Worm (Caenorhabditis elegans): ENCODE results near the gene spp-6.
A peak's percentile ranks its signal among the peaks of the same experiment; 100 is the strongest.

The spp-6 gene

DNA sequence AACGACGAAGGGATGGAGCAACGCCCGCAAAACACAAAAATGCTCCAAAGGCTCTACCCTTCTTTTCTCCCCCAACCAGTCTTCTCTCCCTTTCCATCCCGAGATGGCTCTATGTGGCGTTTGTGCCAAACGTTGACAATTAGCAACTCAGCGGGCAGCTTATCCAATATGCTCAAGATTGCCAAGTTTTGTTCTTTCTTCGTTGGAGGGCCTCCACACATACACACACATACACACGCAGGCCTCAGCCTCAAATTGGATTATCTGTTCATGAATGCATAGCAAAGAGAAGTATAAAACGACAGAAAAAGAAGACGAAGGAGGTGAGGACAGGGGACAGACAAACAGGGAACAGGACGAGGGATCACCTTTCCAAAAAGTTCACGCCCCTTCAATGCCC is 35.8 kb upstream of the spp-6 start:
- no peak for TF ChIP-seq hlh-13 (GFP tag; optimal IDR thresholded peaks at IDR 0.05)
- no peak for TF ChIP-seq tbx-7 (tag; optimal IDR thresholded peaks at IDR 0.05)
- TF ChIP-seq sox-2 (GFP tag; IDR thresholded peaks at IDR 0.05) = no peak
- TF ChIP-seq unc-42 (tag; optimal IDR thresholded peaks at IDR 0.05) = peak; percentile 94
- TF ChIP-seq ceh-31 (tag; optimal IDR thresholded peaks at IDR 0.05) = no peak

DNA sequence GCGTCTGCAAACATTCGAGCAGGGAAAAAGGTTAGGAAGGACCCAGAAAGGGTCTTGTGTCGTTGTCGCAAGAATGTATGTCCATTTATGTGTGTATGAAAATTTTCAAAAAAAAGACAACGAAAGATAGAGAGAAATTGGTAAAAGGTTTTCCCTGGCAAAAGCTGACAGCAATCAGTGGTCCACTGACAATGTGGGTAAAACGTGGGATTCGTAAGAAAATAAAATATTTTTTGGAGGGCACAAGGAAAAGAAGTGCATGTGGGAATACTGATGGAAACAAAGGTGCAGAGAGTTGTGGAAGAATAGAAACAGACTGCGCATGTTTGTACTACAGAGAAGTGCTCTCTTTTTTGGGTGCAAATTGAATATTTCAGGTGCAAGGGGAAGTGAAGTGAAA is 34.0 kb upstream of the spp-6 start:
- TF ChIP-seq hlh-6 (tag; optimal IDR thresholded peaks at IDR 0.05) = no peak

- no peak for TF ChIP-seq dmd-4 (tag; optimal IDR thresholded peaks at IDR 0.05; ENCODE audit: borderline replicate concordance)
- TF ChIP-seq ceh-48 (tag; optimal IDR thresholded peaks at IDR 0.05) = peak; percentile 35
- peak; percentile 70 for TF ChIP-seq unc-42 (tag; optimal IDR thresholded peaks at IDR 0.05)
- peak; percentile 53 for TF ChIP-seq tbx-2 (tag; optimal IDR thresholded peaks at IDR 0.05)
- no peak for TF ChIP-seq sdc-2 (tag; optimal IDR thresholded peaks at IDR 0.05)
- peak; percentile 16 for TF ChIP-seq unc-55 (GFP tag; optimal IDR thresholded peaks at IDR 0.05)
- TF ChIP-seq ceh-18 (tag; optimal IDR thresholded peaks at IDR 0.05) = peak; percentile 21
- TF ChIP-seq ceh-31 (tag; optimal IDR thresholded peaks at IDR 0.05) = peak; percentile 77
- peak; percentile 29 for TF ChIP-seq nfya-1 (tag; optimal IDR thresholded peaks at IDR 0.05)
These were observed 32.4 kb upstream of the spp-6 start for ce11 chrX:7284724-7285184.

ce11 chrX:7289565-7289964 is 27.6 kb upstream of the spp-6 start:
- no peak for TF ChIP-seq ahr-1 (tag; optimal IDR thresholded peaks at IDR 0.05)
- TF ChIP-seq fkh-10 (GFP tag; optimal IDR thresholded peaks at IDR 0.05) = no peak
- TF ChIP-seq ceh-48 (tag; optimal IDR thresholded peaks at IDR 0.05) = peak; percentile 25
- peak; percentile 17 for TF ChIP-seq elt-2 (tag; optimal IDR thresholded peaks at IDR 0.05)
- no peak for TF ChIP-seq nhr-232 (tag; optimal IDR thresholded peaks at IDR 0.05)
- TF ChIP-seq hlh-13 (GFP tag; optimal IDR thresholded peaks at IDR 0.05) = no peak
- TF ChIP-seq sdc-2 (tag; optimal IDR thresholded peaks at IDR 0.05) = peak; percentile 91

DNA sequence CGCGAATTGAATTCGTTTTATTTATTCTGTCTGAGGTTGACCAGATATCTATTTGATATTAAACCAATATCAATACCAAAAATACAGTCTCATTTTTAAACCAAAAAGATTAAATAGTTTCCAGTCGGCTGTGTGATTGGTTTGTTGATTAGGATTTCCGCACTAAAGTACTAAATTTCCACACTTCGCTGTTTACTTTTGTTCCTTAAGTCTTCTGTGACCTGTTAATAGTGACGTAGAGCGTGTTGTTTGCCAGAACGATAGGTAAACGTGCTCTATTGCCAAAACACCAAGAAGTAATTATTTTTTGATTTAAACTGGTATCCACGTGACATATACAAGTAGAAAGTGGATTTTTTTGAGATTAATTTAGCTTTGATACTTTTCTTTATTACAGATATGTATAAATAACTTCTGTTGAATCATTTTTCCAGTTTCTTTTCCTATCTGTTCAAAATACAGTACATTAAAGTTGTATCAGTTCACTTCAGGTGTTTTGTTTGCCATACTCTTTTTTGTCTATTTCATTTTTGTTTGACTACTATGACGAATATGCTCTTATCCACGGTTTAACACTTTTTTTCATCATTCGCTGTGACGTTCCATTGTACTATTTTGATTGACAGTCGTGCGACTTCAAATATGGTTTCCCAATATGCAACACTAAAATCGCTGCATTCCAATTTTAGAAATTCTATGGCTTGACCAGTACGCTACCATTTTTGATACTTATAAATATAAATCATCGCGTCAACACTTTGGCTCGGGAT is 26.1 kb upstream of the spp-6 start:
- TF ChIP-seq madf-2 (tag; optimal IDR thresholded peaks at IDR 0.05) (no peak), unc-3 (GFP tag; conservative IDR thresholded peaks at IDR 0.05) (no peak), unc-3 (tag; optimal IDR thresholded peaks at IDR 0.05) (no peak), pax-1 (tag; optimal IDR thresholded peaks at IDR 0.05) (no peak), ets-4 (tag; optimal IDR thresholded peaks at IDR 0.05) (no peak), K09A11.1 (tag; optimal IDR thresholded peaks at IDR 0.05; ENCODE audit: insufficient read depth) (no peak), hlh-6 (tag; optimal IDR thresholded peaks at IDR 0.05) (no peak), dmd-4 (tag; optimal IDR thresholded peaks at IDR 0.05; ENCODE audit: borderline replicate concordance) (no peak), sdc-2 (tag; optimal IDR thresholded peaks at IDR 0.05) (no peak), ceh-2 (tag; optimal IDR thresholded peaks at IDR 0.05) (no peak), syd-9 (tag; optimal IDR thresholded peaks at IDR 0.05) (no peak), odd-2 (tag; optimal IDR thresholded peaks at IDR 0.05) (no peak), hlh-8 (tag; optimal IDR thresholded peaks at IDR 0.05) (no peak), ttx-3 (tag; optimal IDR thresholded peaks at IDR 0.05) (no peak)

DNA sequence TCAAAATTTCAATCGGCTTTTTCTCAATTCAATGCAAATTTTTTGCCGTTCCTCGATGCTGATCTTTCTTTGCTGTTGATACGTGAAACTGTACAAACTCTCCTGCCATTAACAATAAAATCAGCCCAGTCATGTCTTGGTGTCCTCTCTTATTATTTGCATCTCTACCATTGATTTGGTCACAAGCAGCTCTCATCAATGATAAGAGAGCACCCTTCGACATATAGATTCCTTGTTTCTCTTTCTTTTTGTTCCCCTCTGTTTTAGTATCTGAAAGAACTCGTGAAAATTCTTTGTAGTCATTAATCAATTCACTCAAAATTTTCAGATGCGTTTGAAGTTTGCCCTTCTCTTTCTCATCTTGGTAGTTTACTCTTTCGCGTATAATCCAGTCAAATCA is 25.3 kb upstream of the spp-6 start, which contains the start of gene lron-7:
lron-7 (plus strand) TSS at position 323 of the 400 bp plus-strand sequence.
- TF ChIP-seq nhr-232 (tag; optimal IDR thresholded peaks at IDR 0.05) (no peak), nhr-11 (tag; optimal IDR thresholded peaks at IDR 0.05) (no peak), tbx-2 (tag; optimal IDR thresholded peaks at IDR 0.05) (no peak), fkh-6 (tag; optimal IDR thresholded peaks at IDR 0.05) (no peak), ceh-48 (tag; optimal IDR thresholded peaks at IDR 0.05) (no peak), C08G9.2 (tag; optimal IDR thresholded peaks at IDR 0.05) (no peak), F13H6.1 (tag; optimal IDR thresholded peaks at IDR 0.05) (no peak), lim-6 (tag; optimal IDR thresholded peaks at IDR 0.05) (no peak), ceh-6 (GFP tag; optimal IDR thresholded peaks at IDR 0.05) (no peak), dmd-4 (tag; optimal IDR thresholded peaks at IDR 0.05; ENCODE audit: borderline replicate concordance) (no peak), ceh-2 (tag; optimal IDR thresholded peaks at IDR 0.05) (no peak), elt-2 (tag; optimal IDR thresholded peaks at IDR 0.05) (no peak), fkh-10 (GFP tag; optimal IDR thresholded peaks at IDR 0.05) (no peak), ama-1 (optimal IDR thresholded peaks at IDR 0.05) (no peak)

Measured in whole organism, late embryonic.